Fruit fly (Drosophila melanogaster) S2 (cell line): Measurements from ENCODE around the gene CG4467.

ENCODE experiments used
- CG8478 ChIP-seq: fragments of >200 bp; optimal IDR thresholded peaks from 2 replicates; lab custom pipeline; 2018
- CTCF ChIP-seq, 2 experiments: fragments of >200 bp; optimal IDR thresholded peaks; 2 replicates each; lab custom pipeline; 2018

- TF ChIP-seq CTCF (optimal IDR thresholded peaks at IDR 0.05; lab: Kevin White, UChicago) (no peak), CG8478 (lab: Kevin White, UChicago) (no peak)
These were observed 55.3 kb downstream of the CG4467 start for dm6 chr3R:23193400-23193799.
